Worm (Caenorhabditis elegans) whole organism, mixed stage, embryonic: ENCODE measurements around the gene srbc-36.

ENCODE experiments used
- M03D4.4 ChIP-seq: sonication (generic microtip); optimal IDR thresholded peaks from 2 replicates; lab custom pipeline; 2017; ENCODE audit warnings: mild to moderate bottlenecking, missing genetic modification characterization, missing compliant biosample characterization
- bed-3 ChIP-seq: fragments of 200-800 bp; sonication (Bioruptor generic); optimal IDR thresholded peaks from 3 replicates; lab custom pipeline; 2018; ENCODE audit warnings: mild to moderate bottlenecking, missing genetic modification characterization, moderate library complexity, missing compliant biosample characterization
- blmp-1 ChIP-seq: fragments of 150-350 bp; optimal IDR thresholded peaks from 2 replicates; lab custom pipeline; 2014; ENCODE audit warnings: missing biosample characterization, missing genetic modification characterization
- ceh-39 ChIP-seq: fragments of 150-350 bp; optimal IDR thresholded peaks from 2 replicates; lab custom pipeline; 2014; ENCODE audit warnings: missing biosample characterization, missing genetic modification characterization
- ceh-43 ChIP-seq: fragments of 200-800 bp; sonication (Bioruptor generic); optimal IDR thresholded peaks from 2 replicates; lab custom pipeline; 2018; ENCODE audit warnings: mild to moderate bottlenecking, missing genetic modification characterization, moderate library complexity, missing compliant biosample characterization
- ceh-83 ChIP-seq: fragments of 200-800 bp; sonication (Bioruptor generic); optimal IDR thresholded peaks from 2 replicates; lab custom pipeline; 2018; ENCODE audit warnings: mild to moderate bottlenecking, missing genetic modification characterization, missing compliant biosample characterization
- cnd-1 ChIP-seq: fragments of 200-800 bp; sonication (Bioruptor generic); optimal IDR thresholded peaks from 2 replicates; lab custom pipeline; 2018; ENCODE audit warnings: mild to moderate bottlenecking, missing genetic modification characterization, missing compliant biosample characterization
- drap-1 ChIP-seq: fragments of 200-800 bp; sonication (Bioruptor generic); optimal IDR thresholded peaks from 3 replicates; lab custom pipeline; 2018; ENCODE audit warnings: mild to moderate bottlenecking, missing genetic modification characterization, missing compliant biosample characterization
- elt-1 ChIP-seq: sonication (generic microtip); optimal IDR thresholded peaks from 2 replicates; lab custom pipeline; 2017; ENCODE audit warnings: missing genetic modification characterization, mild to moderate bottlenecking, missing compliant biosample characterization, antibody characterized with exemption, moderate library complexity, borderline replicate concordance; ENCODE audit not compliant: insufficient read depth
- elt-3 ChIP-seq: fragments of 150-350 bp; optimal IDR thresholded peaks from 2 replicates; lab custom pipeline; 2014; ENCODE audit warnings: missing biosample characterization, missing genetic modification characterization
- flh-1 ChIP-seq: fragments of 200-800 bp; sonication (Bioruptor generic); optimal IDR thresholded peaks from 2 replicates; lab custom pipeline; 2018; ENCODE audit warnings: mild to moderate bottlenecking, missing genetic modification characterization, moderate library complexity, missing compliant biosample characterization
- lin-13 ChIP-seq: fragments of 150-350 bp; optimal IDR thresholded peaks from 2 replicates; lab custom pipeline; 2014; ENCODE audit warnings: missing biosample characterization, missing genetic modification characterization
- lin-32 ChIP-seq: fragments of 200-800 bp; sonication (Bioruptor generic); optimal IDR thresholded peaks from 2 replicates; lab custom pipeline; 2018; ENCODE audit warnings: mild to moderate bottlenecking, missing genetic modification characterization, missing compliant biosample characterization
- lsy-2 ChIP-seq: fragments of 150-350 bp; optimal IDR thresholded peaks from 2 replicates; lab custom pipeline; 2014; ENCODE audit warnings: missing biosample characterization, missing genetic modification characterization
- mab-5 ChIP-seq: fragments of 150-350 bp; optimal IDR thresholded peaks from 2 replicates; lab custom pipeline; 2014; ENCODE audit warnings: missing biosample characterization, missing genetic modification characterization
- mls-2 ChIP-seq: sonication (generic microtip); optimal IDR thresholded peaks from 2 replicates; lab custom pipeline; 2016; ENCODE audit warnings: mild to moderate bottlenecking, missing genetic modification characterization, moderate library complexity, missing compliant biosample characterization
- nhr-12 ChIP-seq: fragments of 150-350 bp; optimal IDR thresholded peaks from 2 replicates; lab custom pipeline; 2014; ENCODE audit warnings: missing biosample characterization, missing genetic modification characterization
- nhr-237 ChIP-seq: fragments of 150-350 bp; optimal IDR thresholded peaks from 2 replicates; lab custom pipeline; 2014; ENCODE audit warnings: missing biosample characterization, missing genetic modification characterization
- nhr-28 ChIP-seq: fragments of 150-350 bp; optimal IDR thresholded peaks from 2 replicates; lab custom pipeline; 2014; ENCODE audit warnings: missing biosample characterization, missing genetic modification characterization
- nhr-76 ChIP-seq: sonication (generic microtip); optimal IDR thresholded peaks from 2 replicates; lab custom pipeline; 2017; ENCODE audit warnings: missing biosample characterization, missing genetic modification characterization
- pha-4 ChIP-seq: fragments of 150-350 bp; optimal IDR thresholded peaks from 2 replicates; lab custom pipeline; 2018; ENCODE audit warnings: missing biosample characterization, missing genetic modification reagents, missing genetic modification characterization
- sem-2 ChIP-seq: fragments of 200-800 bp; sonication (Bioruptor generic); optimal IDR thresholded peaks from 2 replicates; lab custom pipeline; 2018; ENCODE audit warnings: mild to moderate bottlenecking, missing genetic modification characterization, missing compliant biosample characterization
- snpc-4 ChIP-seq: fragments of 150-350 bp; optimal IDR thresholded peaks from 2 replicates; lab custom pipeline; 2014; ENCODE audit warnings: missing biosample characterization, missing genetic modification characterization
- sptf-1 ChIP-seq: sonication (generic microtip); optimal IDR thresholded peaks from 2 replicates; lab custom pipeline; 2017; ENCODE audit warnings: mild to moderate bottlenecking, missing genetic modification characterization, moderate library complexity, missing compliant biosample characterization
- unc-120 ChIP-seq: sonication (generic microtip); optimal IDR thresholded peaks from 2 replicates; lab custom pipeline; 2017; ENCODE audit warnings: missing genetic modification characterization, missing compliant biosample characterization; ENCODE audit not compliant: poor library complexity, severe bottlenecking
- unc-62 ChIP-seq: fragments of 150-350 bp; optimal IDR thresholded peaks from 2 replicates; lab custom pipeline; 2014; ENCODE audit warnings: missing biosample characterization, missing genetic modification reagents, missing genetic modification characterization
- zip-8 ChIP-seq: fragments of 150-350 bp; optimal IDR thresholded peaks from 2 replicates; lab custom pipeline; 2014; ENCODE audit warnings: missing biosample characterization, missing genetic modification characterization
- ztf-11 ChIP-seq: fragments of 150-350 bp; optimal IDR thresholded peaks from 2 replicates; lab custom pipeline; 2014; ENCODE audit warnings: missing biosample characterization, missing genetic modification characterization

The srbc-36 gene

ce11 chrV:3445090-3445832, 45.1 kb downstream of the srbc-36 start:
- TF ChIP-seq mls-2 (tag; lab: Kevin White, UChicago) (peak; percentile 22), lsy-2 (tag; lab: Kevin White, UChicago) (no peak), nhr-237 (tag; lab: Kevin White, UChicago) (no peak), pha-4 (tag; lab: Kevin White, UChicago) (no peak), ceh-83 (GFP tag; lab: Kevin White, UChicago) (no peak), unc-120 (no peak), zip-8 (tag; lab: Kevin White, UChicago) (no peak), lin-13 (tag; lab: Kevin White, UChicago) (no peak), nhr-28 (no peak), mab-5 (no peak), nhr-76 (tag; lab: Kevin White, UChicago) (no peak), bed-3 (GFP tag; lab: Kevin White, UChicago) (no peak), cnd-1 (tag; lab: Kevin White, UChicago) (no peak), ceh-39 (tag; lab: Kevin White, UChicago) (no peak), M03D4.4 (peak; percentile 25)

- TF ChIP-seq mls-2 (tag; lab: Kevin White, UChicago) (no peak), lsy-2 (tag; lab: Kevin White, UChicago) (no peak), bed-3 (GFP tag; lab: Kevin White, UChicago) (no peak), ztf-11 (no peak), cnd-1 (tag; lab: Kevin White, UChicago) (no peak), sem-2 (GFP tag; lab: Kevin White, UChicago) (no peak), nhr-237 (tag; lab: Kevin White, UChicago) (no peak), unc-62 (GFP tag; lab: Kevin White, UChicago) (no peak), M03D4.4 (no peak), lin-32 (GFP tag; lab: Kevin White, UChicago) (no peak), mab-5 (no peak), pha-4 (tag; lab: Kevin White, UChicago) (no peak), zip-8 (tag; lab: Kevin White, UChicago) (no peak), flh-1 (GFP tag; lab: Kevin White, UChicago) (no peak), snpc-4 (tag; lab: Kevin White, UChicago) (no peak), drap-1 (no peak), blmp-1 (no peak), nhr-12 (tag; lab: Kevin White, UChicago) (no peak), elt-3 (tag; lab: Kevin White, UChicago) (no peak), ceh-83 (GFP tag; lab: Kevin White, UChicago) (no peak)
Observed at ce11 chrV:3444777-3445089, 45.6 kb downstream of the srbc-36 start, which contains the start of gene cfz-2. cfz-2 (minus strand) TSS chrV:3444877.

- no peak for TF ChIP-seq ceh-43 (GFP tag; lab: Kevin White, UChicago)
- TF ChIP-seq unc-120, result no peak
- TF ChIP-seq sptf-1 (tag; lab: Kevin White, UChicago), result no peak
- no peak for TF ChIP-seq nhr-12 (tag; lab: Kevin White, UChicago)
- no peak for TF ChIP-seq pha-4 (tag; lab: Kevin White, UChicago)
- no peak for TF ChIP-seq lin-13 (tag; lab: Kevin White, UChicago)
- no peak for TF ChIP-seq mab-5
- no peak for TF ChIP-seq M03D4.4
- no peak for TF ChIP-seq elt-3 (tag; lab: Kevin White, UChicago)
- no peak for TF ChIP-seq elt-1 (tag; lab: Kevin White, UChicago)
Observed at ce11 chrV:3442609-3443008, 47.7 kb downstream of the srbc-36 start.
